Worm (Caenorhabditis elegans) whole organism, L3 larva: ENCODE results near the gene C05D9.4.

ENCODE experiments used
- R02D3.7 ChIP-seq: fragments of 150-350 bp; optimal IDR thresholded peaks from 2 replicates; lab custom pipeline; 2014; ENCODE audit warnings: missing biosample characterization, missing genetic modification characterization
- ZK546.5 ChIP-seq: sonication (generic microtip); optimal IDR thresholded peaks from 2 replicates; lab custom pipeline; 2017; ENCODE audit warnings: missing biosample characterization, missing genetic modification characterization
- aly-2 ChIP-seq: fragments of 150-350 bp; optimal IDR thresholded peaks from 2 replicates; lab custom pipeline; 2014; ENCODE audit warnings: missing biosample characterization, missing genetic modification characterization
- ama-1 ChIP-seq: fragments of 150-350 bp; optimal IDR thresholded peaks from 2 replicates; lab custom pipeline; 2018
- ceh-16 ChIP-seq: sonication (generic microtip); optimal IDR thresholded peaks from 2 replicates; lab custom pipeline; 2017; ENCODE audit warnings: missing biosample characterization, missing genetic modification characterization
- ceh-28 ChIP-seq: fragments of 150-350 bp; optimal IDR thresholded peaks from 2 replicates; lab custom pipeline; 2014; ENCODE audit warnings: missing biosample characterization, missing genetic modification reagents, missing genetic modification characterization
- ceh-82 ChIP-seq: fragments of 150-350 bp; optimal IDR thresholded peaks from 2 replicates; lab custom pipeline; 2014; ENCODE audit warnings: missing biosample characterization, missing genetic modification characterization
- ceh-9 ChIP-seq: sonication (generic microtip); optimal IDR thresholded peaks from 2 replicates; lab custom pipeline; 2018; ENCODE audit warnings: missing biosample characterization, missing genetic modification characterization
- daf-12 ChIP-seq: fragments of 150-350 bp; optimal IDR thresholded peaks from 2 replicates; lab custom pipeline; 2014; ENCODE audit warnings: missing biosample characterization, missing genetic modification reagents, missing genetic modification characterization
- egl-27 ChIP-seq: sonication (generic microtip); optimal IDR thresholded peaks from 4 replicates; lab custom pipeline; 2017; ENCODE audit warnings: missing biosample characterization, missing genetic modification reagents, missing genetic modification characterization
- egl-5 ChIP-seq: fragments of 150-350 bp; optimal IDR thresholded peaks from 2 replicates; lab custom pipeline; 2017; ENCODE audit warnings: missing biosample characterization, missing genetic modification reagents, missing genetic modification characterization, inconsistent platforms
- elt-1 ChIP-seq: fragments of 150-350 bp; optimal IDR thresholded peaks from 2 replicates; lab custom pipeline; 2014; ENCODE audit warnings: missing biosample characterization, missing genetic modification characterization
- elt-2 ChIP-seq: sonication (generic microtip); optimal IDR thresholded peaks from 2 replicates; lab custom pipeline; 2016; ENCODE audit warnings: missing genetic modification reagents, mild to moderate bottlenecking, missing genetic modification characterization, missing compliant biosample characterization
- elt-3 ChIP-seq, 3 experiments: fragments of 150-350 bp in 1 of 3; sonication (generic microtip) in 2 of 3; optimal IDR thresholded peaks; 2 replicates in 2 of 3; 4 replicates in 1 of 3; lab custom pipeline; 2014 to 2017; ENCODE audit warnings: missing biosample characterization in 3 of 3, missing genetic modification characterization in 3 of 3
- eor-1 ChIP-seq, 2 experiments: fragments of 150-350 bp; optimal IDR thresholded peaks; 2 replicates each; lab custom pipeline; 2014 to 2018; ENCODE audit warnings: missing biosample characterization in 2 of 2, missing genetic modification characterization in 2 of 2
- fkh-10 ChIP-seq: sonication (generic microtip); optimal IDR thresholded peaks from 2 replicates; lab custom pipeline; 2017; ENCODE audit warnings: missing biosample characterization, missing genetic modification reagents, missing genetic modification characterization
- fkh-2 ChIP-seq: fragments of 150-350 bp; optimal IDR thresholded peaks from 2 replicates; lab custom pipeline; 2014; ENCODE audit warnings: missing biosample characterization, missing genetic modification reagents, missing genetic modification characterization
- fos-1 ChIP-seq: fragments of 150-350 bp; optimal IDR thresholded peaks from 2 replicates; lab custom pipeline; 2014; ENCODE audit warnings: missing biosample characterization, missing genetic modification characterization
- hmg-11 ChIP-seq: sonication (generic microtip); optimal IDR thresholded peaks from 2 replicates; lab custom pipeline; 2016; ENCODE audit warnings: missing genetic modification characterization, missing compliant biosample characterization
- jun-1 ChIP-seq: fragments of 150-350 bp; optimal IDR thresholded peaks from 2 replicates; lab custom pipeline; 2014; ENCODE audit warnings: missing biosample characterization, missing genetic modification reagents, missing genetic modification characterization
- lin-15B ChIP-seq: fragments of 150-350 bp; optimal IDR thresholded peaks from 2 replicates; lab custom pipeline; 2014; ENCODE audit warnings: missing biosample characterization, missing genetic modification characterization
- lin-39 ChIP-seq: fragments of 150-350 bp; optimal IDR thresholded peaks from 2 replicates; lab custom pipeline; 2018; ENCODE audit warnings: missing biosample characterization, missing genetic modification reagents, missing genetic modification characterization
- lsy-12 ChIP-seq: sonication (generic microtip); optimal IDR thresholded peaks from 2 replicates; lab custom pipeline; 2016; ENCODE audit warnings: mild to moderate bottlenecking, missing genetic modification characterization, missing compliant biosample characterization
- mdl-1 ChIP-seq: fragments of 150-350 bp; optimal IDR thresholded peaks from 2 replicates; lab custom pipeline; 2014; ENCODE audit warnings: missing biosample characterization, missing genetic modification characterization
- mml-1 ChIP-seq: fragments of 150-350 bp; sonication (generic microtip); optimal IDR thresholded peaks from 3 replicates; lab custom pipeline; 2014; ENCODE audit warnings: missing biosample characterization, missing genetic modification characterization
- nfya-1 ChIP-seq: sonication (generic microtip); optimal IDR thresholded peaks from 2 replicates; lab custom pipeline; 2017; ENCODE audit warnings: missing genetic modification characterization, mild to moderate bottlenecking, missing compliant biosample characterization, antibody characterized with exemption, moderate library complexity; ENCODE audit not compliant: insufficient read depth
- nhr-11 ChIP-seq: fragments of 150-350 bp; optimal IDR thresholded peaks from 2 replicates; lab custom pipeline; 2014; ENCODE audit warnings: missing biosample characterization, missing genetic modification characterization
- nhr-12 ChIP-seq: fragments of 150-350 bp; optimal IDR thresholded peaks from 2 replicates; lab custom pipeline; 2014; ENCODE audit warnings: missing biosample characterization, missing genetic modification characterization
- nhr-23 ChIP-seq: fragments of 150-350 bp; optimal IDR thresholded peaks from 2 replicates; lab custom pipeline; 2014; ENCODE audit warnings: missing biosample characterization, missing genetic modification reagents, missing genetic modification characterization
- nhr-237 ChIP-seq: fragments of 150-350 bp; optimal IDR thresholded peaks from 2 replicates; lab custom pipeline; 2014; ENCODE audit warnings: missing biosample characterization, missing genetic modification characterization
- nhr-25 ChIP-seq: sonication (generic microtip); optimal IDR thresholded peaks from 2 replicates; lab custom pipeline; 2017; ENCODE audit warnings: missing biosample characterization, missing genetic modification characterization
- nhr-28 ChIP-seq: fragments of 150-350 bp; optimal IDR thresholded peaks from 2 replicates; lab custom pipeline; 2014; ENCODE audit warnings: missing biosample characterization, missing genetic modification characterization
- nhr-43 ChIP-seq: sonication (generic microtip); optimal IDR thresholded peaks from 2 replicates; lab custom pipeline; 2016; ENCODE audit warnings: mild to moderate bottlenecking, missing genetic modification characterization, missing compliant biosample characterization; ENCODE audit not compliant: poor library complexity, severe bottlenecking
- nhr-67 ChIP-seq: fragments of 150-350 bp; optimal IDR thresholded peaks from 2 replicates; lab custom pipeline; 2014; ENCODE audit warnings: missing biosample characterization, missing genetic modification characterization
- nhr-76 ChIP-seq: fragments of 150-350 bp; sonication (generic microtip); optimal IDR thresholded peaks from 5 replicates; lab custom pipeline; 2014; ENCODE audit warnings: missing biosample characterization, missing genetic modification characterization
- nhr-77 ChIP-seq: fragments of 150-350 bp; optimal IDR thresholded peaks from 2 replicates; lab custom pipeline; 2014; ENCODE audit warnings: missing biosample characterization, missing genetic modification characterization
- pha-4 ChIP-seq: fragments of 150-350 bp; optimal IDR thresholded peaks from 2 replicates; lab custom pipeline; 2014; ENCODE audit warnings: missing biosample characterization, missing genetic modification reagents, missing genetic modification characterization
- pqm-1 ChIP-seq: fragments of 150-350 bp; optimal IDR thresholded peaks from 2 replicates; lab custom pipeline; 2017; ENCODE audit warnings: missing biosample characterization, missing genetic modification characterization, inconsistent platforms
- sea-2 ChIP-seq: fragments of 150-350 bp; sonication (generic microtip); optimal IDR thresholded peaks from 4 replicates; lab custom pipeline; 2014; ENCODE audit warnings: missing biosample characterization, missing genetic modification reagents, missing genetic modification characterization
- skn-1 ChIP-seq: fragments of 150-350 bp; optimal IDR thresholded peaks from 2 replicates; lab custom pipeline; 2014; ENCODE audit warnings: missing biosample characterization, missing genetic modification characterization
- snpc-4 ChIP-seq: fragments of 150-350 bp; optimal IDR thresholded peaks from 2 replicates; lab custom pipeline; 2014; ENCODE audit warnings: missing biosample characterization, missing genetic modification characterization
- tbx-2 ChIP-seq: sonication (generic microtip); optimal IDR thresholded peaks from 2 replicates; lab custom pipeline; 2016; ENCODE audit warnings: mild to moderate bottlenecking, missing genetic modification characterization, missing compliant biosample characterization
- unc-39 ChIP-seq: sonication (generic microtip); optimal IDR thresholded peaks from 4 replicates; lab custom pipeline; 2017; ENCODE audit warnings: missing biosample characterization, missing genetic modification characterization
- unc-62 ChIP-seq: fragments of 150-350 bp; sonication (generic microtip); optimal IDR thresholded peaks from 4 replicates; lab custom pipeline; 2014; ENCODE audit warnings: missing biosample characterization, missing genetic modification reagents, missing genetic modification characterization
- zag-1 ChIP-seq: fragments of 150-350 bp; optimal IDR thresholded peaks from 2 replicates; lab custom pipeline; 2014; ENCODE audit warnings: missing biosample characterization, missing genetic modification characterization
- ztf-11 ChIP-seq: fragments of 150-350 bp; optimal IDR thresholded peaks from 2 replicates; lab custom pipeline; 2014; ENCODE audit warnings: missing biosample characterization, missing genetic modification characterization
- ztf-4 ChIP-seq: fragments of 150-350 bp; optimal IDR thresholded peaks from 2 replicates; lab custom pipeline; 2014; ENCODE audit warnings: missing biosample characterization, missing genetic modification characterization

The C05D9.4 gene

DNA sequence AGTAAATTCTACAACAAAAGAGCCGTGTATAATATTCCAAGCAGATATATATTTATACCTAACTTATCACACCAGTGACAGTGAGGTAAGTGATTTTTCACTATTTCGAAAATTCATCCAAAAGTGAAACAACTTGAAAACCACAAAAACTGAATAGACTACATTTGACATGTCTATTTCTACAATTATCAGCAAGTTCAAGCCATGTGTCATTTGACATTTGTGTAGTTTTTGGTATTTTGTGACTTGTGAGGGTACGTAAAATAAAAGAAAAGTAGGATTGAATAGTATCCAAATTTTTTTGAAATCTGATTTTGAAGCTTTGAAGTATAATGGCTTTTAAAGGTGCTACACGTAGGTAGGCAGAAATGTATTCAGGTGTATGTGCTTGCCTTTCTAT, 18.3 kb downstream of the C05D9.4 start:
- TF ChIP-seq unc-62 (GFP tag; lab: Kevin White, UChicago) (no peak), zag-1 (tag; lab: Kevin White, UChicago) (no peak), ama-1 (lab: Kevin White, UChicago) (no peak), eor-1 (tag; optimal IDR thresholded peaks at IDR 0.05; lab: Kevin White, UChicago) (no peak), ceh-28 (tag; lab: Kevin White, UChicago) (no peak), nfya-1 (tag; lab: Kevin White, UChicago) (no peak), daf-12 (tag; lab: Kevin White, UChicago) (no peak)

DNA sequence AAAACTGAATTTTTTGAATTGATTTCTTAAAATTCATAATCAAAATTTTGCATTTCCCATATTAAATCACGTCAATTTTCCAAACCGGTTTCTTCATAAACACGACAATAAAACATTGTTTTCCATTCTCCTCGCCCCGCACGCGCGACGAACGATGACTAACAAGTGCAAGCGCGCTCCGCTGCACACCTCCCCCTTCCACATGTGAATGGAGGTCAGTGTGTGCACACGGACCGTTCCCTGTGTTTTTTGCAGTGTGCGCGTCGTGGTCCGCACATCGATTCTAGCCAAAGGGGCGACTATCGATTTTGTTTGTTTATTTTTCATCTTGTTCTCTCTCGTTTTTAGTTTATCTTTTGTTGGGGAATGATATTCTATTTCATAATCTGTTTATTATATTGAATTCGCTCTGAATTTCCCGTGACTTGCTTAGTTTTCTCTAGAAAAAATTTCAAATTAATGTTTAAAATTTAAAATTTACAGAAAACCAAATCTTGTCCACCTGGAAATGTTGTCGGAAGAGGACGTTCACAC, 20.7 kb downstream of the C05D9.4 start, which contains the start of gene snx-1:
snx-1 (plus strand) TSS at position 484 of the 534 bp plus-strand sequence.
- no peak for TF ChIP-seq nhr-237 (tag; lab: Kevin White, UChicago)
- TF ChIP-seq lin-15B (tag; lab: Kevin White, UChicago) = peak; percentile 57
- TF ChIP-seq egl-27 (tag; lab: Kevin White, UChicago) = no peak
- TF ChIP-seq lin-39 (tag; lab: Kevin White, UChicago) = peak; percentile 70
- peak; percentile 47 for TF ChIP-seq egl-5 (tag; lab: Kevin White, UChicago)
- no peak for TF ChIP-seq eor-1 (tag; optimal IDR thresholded peaks at IDR 0.05; lab: Kevin White, UChicago)
- TF ChIP-seq ceh-28 (tag; lab: Kevin White, UChicago) = peak; percentile 9
- TF ChIP-seq fos-1 = peak; percentile 10
- peak; percentile 64 for TF ChIP-seq pha-4 (tag; lab: Kevin White, UChicago)
- TF ChIP-seq snpc-4 (tag; lab: Kevin White, UChicago) = peak; percentile 47
- TF ChIP-seq nhr-23 = peak; percentile 44
- TF ChIP-seq daf-12 (tag; lab: Kevin White, UChicago) = no peak
- TF ChIP-seq ceh-16 (tag; lab: Kevin White, UChicago) = no peak
- TF ChIP-seq ztf-4 = no peak
- TF ChIP-seq mdl-1 (tag; lab: Kevin White, UChicago) = peak; percentile 0
- TF ChIP-seq nhr-25 (tag; lab: Kevin White, UChicago) = peak; percentile 74
- TF ChIP-seq nhr-28 (tag; lab: Kevin White, UChicago) = no peak
- TF ChIP-seq nhr-67 (tag; lab: Kevin White, UChicago) = no peak
- no peak for TF ChIP-seq mml-1 (tag; lab: Kevin White, UChicago)
- no peak for TF ChIP-seq nhr-76
- no peak for TF ChIP-seq zag-1 (tag; lab: Kevin White, UChicago)
- no peak for TF ChIP-seq lsy-12 (tag; lab: Kevin White, UChicago)
- no peak for TF ChIP-seq nhr-11 (tag; lab: Kevin White, UChicago)
- peak; percentile 65 for TF ChIP-seq hmg-11
- TF ChIP-seq ceh-9 (tag; lab: Kevin White, UChicago) = no peak
- no peak for TF ChIP-seq aly-2 (tag; lab: Kevin White, UChicago)
- TF ChIP-seq ztf-11 (tag; lab: Kevin White, UChicago) = no peak
- TF ChIP-seq ama-1 (lab: Kevin White, UChicago) = no peak
- no peak for TF ChIP-seq ZK546.5 (tag; lab: Kevin White, UChicago)
- no peak for TF ChIP-seq unc-39 (tag; lab: Kevin White, UChicago)
- TF ChIP-seq elt-1 (tag; lab: Kevin White, UChicago) = no peak
- TF ChIP-seq nhr-43 = peak; percentile 38
- peak; percentile 20 for TF ChIP-seq pqm-1
- peak; percentile 41 for TF ChIP-seq nfya-1 (tag; lab: Kevin White, UChicago)
- TF ChIP-seq skn-1 = peak; percentile 34
- TF ChIP-seq nhr-77 (tag; lab: Kevin White, UChicago) = no peak
- TF ChIP-seq elt-2 = peak; percentile 58
- no peak for TF ChIP-seq R02D3.7
- no peak for TF ChIP-seq unc-62 (GFP tag; lab: Kevin White, UChicago)
- TF ChIP-seq nhr-12 (tag; lab: Kevin White, UChicago) = no peak
- no peak for TF ChIP-seq fkh-10 (GFP tag; lab: Kevin White, UChicago)
- TF ChIP-seq jun-1 (tag; lab: Kevin White, UChicago) = peak; percentile 61
- TF ChIP-seq sea-2 (GFP tag; lab: Kevin White, UChicago) = no peak
- TF ChIP-seq tbx-2 (tag; lab: Kevin White, UChicago) = no peak
- TF ChIP-seq fkh-2 (tag; lab: Kevin White, UChicago) = no peak
- TF ChIP-seq ceh-82 (tag; lab: Kevin White, UChicago) = no peak
- TF ChIP-seq elt-3 (tag; optimal IDR thresholded peaks at IDR 0.05; lab: Kevin White, UChicago) = no peak
